Fruit fly (Drosophila melanogaster) whole organism, embryonic: ENCODE results near the gene Ntf-2.

ENCODE experiments used
- C15 ChIP-seq: fragments of 200-800 bp; sonication (Bioruptor generic); IDR thresholded peaks from 3 replicates; pipeline ENCODE4 v1.3.6; 2022; ENCODE audit warnings: missing biosample characterization, missing genetic modification characterization
- CG12299 ChIP-seq: fragments of 200-800 bp; sonication (Bioruptor generic); optimal IDR thresholded peaks from 2 replicates; lab custom pipeline; 2018; ENCODE audit warnings: missing biosample characterization, mild to moderate bottlenecking, missing genetic modification characterization
- CG12391 ChIP-seq: fragments of 200-800 bp; sonication (Bioruptor generic); optimal IDR thresholded peaks from 3 replicates; lab custom pipeline; 2018; ENCODE audit warnings: missing biosample characterization, mild to moderate bottlenecking, missing genetic modification characterization, moderate library complexity
- CG13424 ChIP-seq: fragments of 200-800 bp; sonication (Bioruptor generic); optimal IDR thresholded peaks from 2 replicates; lab custom pipeline; 2019; ENCODE audit warnings: missing biosample characterization, mild to moderate bottlenecking, missing genetic modification characterization, moderate library complexity
- CG15011 ChIP-seq: fragments of 200-800 bp; sonication (Bioruptor generic); optimal IDR thresholded peaks from 3 replicates; lab custom pipeline; 2018; ENCODE audit warnings: missing biosample characterization, mild to moderate bottlenecking, missing genetic modification characterization
- CG16815 ChIP-seq: fragments of 200-800 bp; sonication (Bioruptor generic); optimal IDR thresholded peaks from 3 replicates; lab custom pipeline; 2017; ENCODE audit warnings: missing biosample characterization, mild to moderate bottlenecking, missing genetic modification characterization
- CG17802 ChIP-seq: fragments of 200-800 bp; sonication (Bioruptor generic); optimal IDR thresholded peaks from 2 replicates; lab custom pipeline; 2018; ENCODE audit warnings: missing biosample characterization, mild to moderate bottlenecking, missing genetic modification characterization, moderate library complexity
- CG2889 ChIP-seq: fragments of 200-800 bp; sonication (Bioruptor generic); IDR thresholded peaks from 3 replicates; pipeline ENCODE4 v1.3.6; 2022; ENCODE audit warnings: missing biosample characterization, missing genetic modification characterization
- CG3407 ChIP-seq: fragments of 200-800 bp; sonication (Bioruptor generic); optimal IDR thresholded peaks from 2 replicates; lab custom pipeline; 2018; ENCODE audit warnings: missing biosample characterization, mild to moderate bottlenecking, missing genetic modification characterization
- CG3995 ChIP-seq: fragments of 200-800 bp; sonication (Bioruptor generic); optimal IDR thresholded peaks from 3 replicates; lab custom pipeline; 2016; ENCODE audit warnings: missing biosample characterization, missing genetic modification characterization
- CG4424 ChIP-seq: fragments of 200-800 bp; sonication (Bioruptor generic); optimal IDR thresholded peaks from 3 replicates; lab custom pipeline; 2016; ENCODE audit warnings: missing biosample characterization, missing genetic modification characterization
- CG7271 ChIP-seq: fragments of 200-800 bp; sonication (Bioruptor generic); optimal IDR thresholded peaks from 2 replicates; lab custom pipeline; 2018; ENCODE audit warnings: missing biosample characterization, mild to moderate bottlenecking, missing genetic modification characterization, moderate library complexity
- CG7963 ChIP-seq: fragments of 200-800 bp; sonication (Bioruptor generic); IDR thresholded peaks from 3 replicates; pipeline ENCODE4 v1.3.6; 2022; ENCODE audit warnings: missing biosample characterization, missing genetic modification characterization; ENCODE audit not compliant: partially characterized antibody
- CoRest ChIP-seq: fragments of 200-800 bp; sonication (Bioruptor generic); optimal IDR thresholded peaks from 3 replicates; lab custom pipeline; 2018; ENCODE audit warnings: missing biosample characterization, mild to moderate bottlenecking, missing genetic modification characterization, moderate library complexity
- Dip2 ChIP-seq: fragments of 200-800 bp; sonication (Bioruptor generic); IDR thresholded peaks from 2 replicates; pipeline ENCODE4 v1.3.6; 2022; ENCODE audit warnings: missing biosample characterization, missing genetic modification characterization
- Dp ChIP-seq: fragments of 200-800 bp; sonication (Bioruptor generic); optimal IDR thresholded peaks from 2 replicates; lab custom pipeline; 2018; ENCODE audit warnings: missing biosample characterization, mild to moderate bottlenecking, missing genetic modification characterization, moderate library complexity
- ERR ChIP-seq: fragments of 200-800 bp; sonication (Bioruptor generic); optimal IDR thresholded peaks from 2 replicates; lab custom pipeline; 2016; ENCODE audit warnings: missing biosample characterization, missing genetic modification characterization
- Elba2 ChIP-seq: fragments of 200-800 bp; sonication (Bioruptor generic); optimal IDR thresholded peaks from 3 replicates; lab custom pipeline; 2016; ENCODE audit warnings: missing biosample characterization, missing genetic modification characterization
- Fer3 ChIP-seq: fragments of 200-800 bp; sonication (Bioruptor generic); optimal IDR thresholded peaks from 2 replicates; lab custom pipeline; 2018; ENCODE audit warnings: missing biosample characterization, mild to moderate bottlenecking, missing genetic modification characterization, moderate library complexity
- GATAe ChIP-seq: fragments of 200-800 bp; sonication (Bioruptor generic); conservative IDR thresholded peaks from 2 replicates; pipeline ENCODE4 v1.3.6; 2022; ENCODE audit warnings: missing biosample characterization, missing genetic modification characterization
- HHEX ChIP-seq: fragments of 200-800 bp; sonication (Bioruptor generic); optimal IDR thresholded peaks from 3 replicates; lab custom pipeline; 2017; ENCODE audit warnings: missing biosample characterization, mild to moderate bottlenecking, missing genetic modification characterization, missing genetic modification reagents
- HmgZ ChIP-seq: fragments of 200-800 bp; sonication (Bioruptor generic); optimal IDR thresholded peaks from 2 replicates; lab custom pipeline; 2018; ENCODE audit warnings: missing biosample characterization, mild to moderate bottlenecking, missing genetic modification characterization
- Myb ChIP-seq: fragments of 200-800 bp; sonication (Bioruptor generic); optimal IDR thresholded peaks from 2 replicates; lab custom pipeline; 2016; ENCODE audit warnings: missing biosample characterization, missing genetic modification characterization
- NC2β ChIP-seq: fragments of 200-800 bp; sonication (Bioruptor generic); optimal IDR thresholded peaks from 2 replicates; lab custom pipeline; 2016; ENCODE audit warnings: missing biosample characterization, missing genetic modification characterization
- Oaz ChIP-seq: fragments of 200-800 bp; sonication (Bioruptor generic); IDR thresholded peaks from 2 replicates; pipeline ENCODE4 v1.3.6; 2022; ENCODE audit warnings: missing biosample characterization, missing genetic modification characterization
- Side ChIP-seq: fragments of 200-800 bp; sonication (Bioruptor generic); optimal IDR thresholded peaks from 2 replicates; lab custom pipeline; 2016; ENCODE audit warnings: missing biosample characterization, missing genetic modification characterization
- Vsx1 ChIP-seq: fragments of 200-800 bp; sonication (Bioruptor generic); optimal IDR thresholded peaks from 2 replicates; lab custom pipeline; 2017; ENCODE audit warnings: missing biosample characterization, mild to moderate bottlenecking, missing genetic modification characterization, missing genetic modification reagents
- ato ChIP-seq: fragments of 200-800 bp; sonication (Bioruptor generic); IDR thresholded peaks from 2 replicates; pipeline ENCODE4 v1.3.6; 2022; ENCODE audit warnings: missing biosample characterization, missing genetic modification characterization; ENCODE audit not compliant: partially characterized antibody
- bbx ChIP-seq: fragments of 200-800 bp; sonication (Bioruptor generic); IDR thresholded peaks from 2 replicates; pipeline ENCODE4 v1.3.6; 2022; ENCODE audit warnings: missing biosample characterization, missing genetic modification characterization; ENCODE audit not compliant: partially characterized antibody
- chif ChIP-seq, 2 experiments: fragments of 200-800 bp; sonication (Bioruptor generic); optimal IDR thresholded peaks; 3 replicates each; lab custom pipeline; 2016; ENCODE audit warnings: missing biosample characterization in 2 of 2, missing genetic modification characterization in 2 of 2
- croc ChIP-seq: fragments of 200-800 bp; sonication (Bioruptor generic); conservative IDR thresholded peaks from 3 replicates; pipeline ENCODE4 v1.3.6; 2022; ENCODE audit warnings: missing biosample characterization, missing genetic modification characterization
- crol ChIP-seq: fragments of 200-800 bp; sonication (Bioruptor generic); IDR thresholded peaks from 2 replicates; pipeline ENCODE4 v1.3.6; 2022; ENCODE audit warnings: missing biosample characterization, missing genetic modification characterization
- cwo ChIP-seq: fragments of 200-800 bp; sonication (Bioruptor generic); optimal IDR thresholded peaks from 3 replicates; lab custom pipeline; 2017; ENCODE audit warnings: missing biosample characterization, missing genetic modification characterization, mild to moderate bottlenecking, moderate library complexity, missing genetic modification reagents
- da ChIP-seq: fragments of 200-800 bp; sonication (Bioruptor generic); optimal IDR thresholded peaks from 2 replicates; lab custom pipeline; 2016; ENCODE audit warnings: missing biosample characterization, missing genetic modification characterization
- disco-r ChIP-seq: fragments of 200-800 bp; sonication (Bioruptor generic); optimal IDR thresholded peaks from 2 replicates; lab custom pipeline; 2016; ENCODE audit warnings: missing biosample characterization, missing genetic modification characterization
- en ChIP-seq: fragments of 200-800 bp; sonication (Bioruptor generic); optimal IDR thresholded peaks from 2 replicates; lab custom pipeline; 2016; ENCODE audit warnings: missing biosample characterization, missing genetic modification characterization
- esg ChIP-seq: fragments of 200-800 bp; sonication (Bioruptor generic); conservative IDR thresholded peaks from 2 replicates; pipeline ENCODE4 v1.3.6; 2022; ENCODE audit warnings: missing biosample characterization, missing genetic modification characterization
- ftz-f1 ChIP-seq: fragments of 200-800 bp; sonication (Bioruptor generic); optimal IDR thresholded peaks from 2 replicates; lab custom pipeline; 2016; ENCODE audit warnings: missing biosample characterization, missing genetic modification characterization
- insv ChIP-seq, 2 experiments: fragments of 200-800 bp; sonication (Bioruptor generic); optimal IDR thresholded peaks; 3 replicates each; lab custom pipeline; 2016 to 2018; ENCODE audit warnings: missing biosample characterization in 2 of 2, missing genetic modification characterization in 2 of 2
- mam ChIP-seq: fragments of 200-800 bp; sonication (Bioruptor generic); optimal IDR thresholded peaks from 3 replicates; lab custom pipeline; 2016; ENCODE audit warnings: missing biosample characterization, missing genetic modification characterization
- nmo ChIP-seq: fragments of 200-800 bp; sonication (Bioruptor generic); optimal IDR thresholded peaks from 2 replicates; lab custom pipeline; 2018; ENCODE audit warnings: missing biosample characterization, mild to moderate bottlenecking, missing genetic modification characterization, moderate library complexity
- pho ChIP-seq: fragments of 200-800 bp; sonication (Bioruptor generic); optimal IDR thresholded peaks from 2 replicates; lab custom pipeline; 2016; ENCODE audit warnings: missing biosample characterization, missing genetic modification characterization
- pum ChIP-seq: fragments of 200-800 bp; sonication (Bioruptor generic); optimal IDR thresholded peaks from 2 replicates; lab custom pipeline; 2016; ENCODE audit warnings: missing biosample characterization, missing genetic modification characterization
- schlank ChIP-seq: fragments of 200-800 bp; sonication (Bioruptor generic); optimal IDR thresholded peaks from 2 replicates; lab custom pipeline; 2018; ENCODE audit warnings: missing biosample characterization, mild to moderate bottlenecking, missing genetic modification characterization
- scrt ChIP-seq: fragments of 200-800 bp; sonication (Bioruptor generic); optimal IDR thresholded peaks from 2 replicates; lab custom pipeline; 2018; ENCODE audit warnings: missing biosample characterization, mild to moderate bottlenecking, missing genetic modification characterization, moderate library complexity
- stwl ChIP-seq: fragments of 200-800 bp; sonication (Bioruptor generic); optimal IDR thresholded peaks from 3 replicates; lab custom pipeline; 2018; ENCODE audit warnings: missing biosample characterization, mild to moderate bottlenecking, missing genetic modification characterization, moderate library complexity
- wek ChIP-seq: fragments of 200-800 bp; sonication (Bioruptor generic); optimal IDR thresholded peaks from 3 replicates; lab custom pipeline; 2018; ENCODE audit warnings: missing biosample characterization, mild to moderate bottlenecking, missing genetic modification characterization, moderate library complexity
- wor ChIP-seq: fragments of 200-800 bp; sonication (Bioruptor generic); IDR thresholded peaks from 2 replicates; pipeline ENCODE4 v1.3.6; 2022; ENCODE audit warnings: missing biosample characterization, missing genetic modification characterization
- zfh1 ChIP-seq: fragments of 200-800 bp; sonication (Bioruptor generic); IDR thresholded peaks from 3 replicates; pipeline ENCODE4 v1.3.6; 2022; ENCODE audit warnings: missing biosample characterization, missing genetic modification characterization

Ntf-2 gene

DNA sequence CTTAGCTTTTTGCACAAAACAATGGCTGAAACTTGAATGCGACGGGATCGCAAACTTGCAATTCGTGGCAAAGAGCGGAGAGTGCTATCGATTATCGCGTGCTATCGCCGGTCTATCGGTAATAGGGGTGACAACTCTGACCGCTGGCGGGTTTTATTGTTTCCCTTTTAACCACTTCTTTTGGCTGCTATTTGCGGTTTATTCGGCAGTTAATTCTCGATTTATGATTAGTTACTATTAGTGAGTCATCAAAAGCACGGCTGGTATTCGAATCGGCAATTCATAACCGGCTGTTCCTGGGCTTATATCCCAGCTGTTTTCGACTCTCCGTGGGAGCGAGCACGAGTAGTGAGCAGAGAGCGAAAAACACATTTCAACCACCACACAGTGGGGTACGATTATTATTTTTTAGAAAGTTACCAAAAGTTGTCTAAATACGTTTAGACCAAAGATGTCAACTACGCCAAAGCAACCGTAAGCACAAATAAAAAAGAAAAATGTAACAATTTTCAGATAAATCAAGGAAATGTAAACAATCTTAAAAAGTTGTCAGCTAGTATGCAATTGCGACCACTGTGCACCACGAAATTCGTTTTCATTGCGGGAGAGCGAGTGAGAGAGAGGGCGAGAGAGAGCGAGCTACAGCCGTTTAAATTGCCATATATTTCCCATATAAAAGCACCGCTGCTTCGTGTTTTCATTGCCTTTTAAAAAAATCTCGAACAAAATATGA lies 18.7 kb downstream of the Ntf-2 start, which contains the start of the genes Stt3A and bves (continued):
- TF ChIP-seq crol (peak; percentile 64), Fer3 (tag; lab: Kevin White, UChicago) (peak; percentile 98), bbx (GFP tag; lab: Robert Waterston, UW) (peak; percentile 32; the same call in 1 of the 2 replicates), zfh1 (GFP tag; lab: Robert Waterston, UW) (peak; percentile 99), scrt (GFP tag; lab: Kevin White, UChicago) (peak; percentile 96), HHEX (peak; percentile 98), Oaz (GFP tag; lab: Robert Waterston, UW) (peak; percentile 93), HmgZ (tag; lab: Kevin White, UChicago) (peak; percentile 98), pum (GFP tag; lab: Kevin White, UChicago) (peak; percentile 98), Myb (GFP tag; lab: Kevin White, UChicago) (peak; percentile 90), CG16815 (GFP tag; lab: Kevin White, UChicago) (peak; percentile 97), ERR (GFP tag; lab: Kevin White, UChicago) (peak; percentile 97), esg (GFP tag; lab: Robert Waterston, UW) (peak; percentile 96), ato (GFP tag; lab: Robert Waterston, UW) (peak; percentile 25), CoRest (tag; lab: Kevin White, UChicago) (peak; percentile 98), nmo (peak; percentile 98), stwl (tag; lab: Kevin White, UChicago) (peak; percentile 65), Vsx1 (GFP tag; lab: Kevin White, UChicago) (peak; percentile 96), cwo (peak; percentile 97), CG3995 (peak; percentile 66), disco-r (GFP tag; lab: Kevin White, UChicago) (peak; percentile 98), insv (GFP tag; optimal IDR thresholded peaks at IDR 0.05; lab: Kevin White, UChicago) (peak; percentile 77 to 79), pho (GFP tag; lab: Kevin White, UChicago) (peak; percentile 98), CG15011 (GFP tag; lab: Kevin White, UChicago) (peak; percentile 96), ftz-f1 (peak; percentile 86), CG7963 (no peak; the same call in 1 of the 3 replicates), Dp (GFP tag; lab: Kevin White, UChicago) (peak; percentile 30), CG12391 (peak; percentile 99), croc (GFP tag; lab: Robert Waterston, UW) (peak; percentile 94), mam (peak; percentile 98), Dip2 (GFP tag; lab: Robert Waterston, UW) (peak; percentile 48; the same call in 1 of the 2 replicates), CG17802 (tag; lab: Kevin White, UChicago) (peak; percentile 89), GATAe (GFP tag; lab: Robert Waterston, UW) (peak; percentile 93), CG4424 (GFP tag; lab: Kevin White, UChicago) (peak; percentile 98), NC2β (GFP tag; lab: Kevin White, UChicago) (peak; percentile 98), da (GFP tag; lab: Kevin White, UChicago) (peak; percentile 95), C15 (GFP tag; lab: Robert Waterston, UW) (peak; percentile 90; the same call in 2 of the 3 replicates), Side (GFP tag; lab: Kevin White, UChicago) (peak; percentile 99), CG13424 (peak; percentile 98), en (GFP tag; lab: Kevin White, UChicago) (peak; percentile 98), CG12299 (peak; percentile 98), chif (GFP tag; optimal IDR thresholded peaks at IDR 0.05; lab: Kevin White, UChicago) (peak; percentile 99), Elba2 (GFP tag; lab: Kevin White, UChicago) (peak; percentile 75), schlank (tag; lab: Kevin White, UChicago) (peak; percentile 97), CG3407 (GFP tag; lab: Kevin White, UChicago) (peak; percentile 97), wor (GFP tag; lab: Robert Waterston, UW) (peak; percentile 96), CG2889 (GFP tag; lab: Robert Waterston, UW) (peak; percentile 96), CG7271 (tag; lab: Kevin White, UChicago) (peak; percentile 94), wek (peak; percentile 95)
